Fruit fly (Drosophila melanogaster): Measurements from ENCODE around the gene Dab.

Gene Dab

DNA sequence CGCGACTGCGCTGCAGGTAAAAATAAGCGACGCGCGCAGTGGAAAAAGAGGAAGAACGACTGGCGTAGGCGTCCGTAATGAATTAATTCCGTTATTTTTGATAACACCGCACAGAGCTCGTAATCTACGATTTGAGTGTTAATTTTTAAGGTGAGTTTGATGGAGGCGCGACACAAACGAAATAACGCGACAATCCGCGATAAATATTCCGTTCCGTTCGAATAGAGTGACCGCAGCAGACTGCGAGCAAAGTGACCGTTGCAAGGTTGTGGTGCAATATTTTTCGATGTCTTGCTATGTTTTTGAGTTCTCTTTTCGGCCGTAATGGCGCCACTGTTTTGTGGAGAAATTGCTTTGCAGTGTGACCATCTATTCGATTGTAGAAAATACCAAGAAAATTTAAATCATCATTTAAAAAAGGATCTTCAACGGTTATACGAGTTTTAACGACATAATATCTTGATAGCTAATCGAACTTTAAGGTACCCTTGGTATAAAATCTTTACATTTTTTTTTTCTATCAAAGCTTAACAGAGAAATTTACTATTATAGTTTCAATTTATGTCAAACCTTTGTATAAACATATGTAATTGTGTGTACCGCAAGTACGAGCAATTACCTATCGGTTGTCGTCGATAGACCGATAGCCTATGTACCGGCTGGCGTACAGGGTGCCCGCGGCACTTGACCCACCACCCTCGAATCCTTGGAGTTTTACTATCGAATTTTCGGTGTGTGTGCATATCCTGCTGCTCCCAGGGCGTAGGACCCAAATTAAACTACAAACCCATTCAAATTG is at the start of gene Dab, which contains the start of the genes CG43954 and Lasp (continued):
- TF ChIP-seq CG17912 (GFP tag; optimal IDR thresholded peaks at IDR 0.05), result no peak
- TF ChIP-seq usp (GFP tag; optimal IDR thresholded peaks at IDR 0.05), result no peak
- no peak for TF ChIP-seq ind (GFP tag; optimal IDR thresholded peaks at IDR 0.05)
- TF ChIP-seq CG11456 (GFP tag; IDR thresholded peaks at IDR 0.05), result peak; percentile 75
- no peak for TF ChIP-seq pum (GFP tag; optimal IDR thresholded peaks at IDR 0.05)
- no peak for TF ChIP-seq D (optimal IDR thresholded peaks at IDR 0.05)
- no peak for TF ChIP-seq D (GFP tag; optimal IDR thresholded peaks at IDR 0.05)
- TF ChIP-seq CG12391 (tag; optimal IDR thresholded peaks at IDR 0.05), result peak; percentile 26
- no peak for TF ChIP-seq CG15696 (tag; optimal IDR thresholded peaks at IDR 0.05)
- TF ChIP-seq Hand (GFP tag; optimal IDR thresholded peaks at IDR 0.05), result no peak
- TF ChIP-seq HHEX (GFP tag; optimal IDR thresholded peaks at IDR 0.05), result no peak
- peak; percentile 86 for TF ChIP-seq pzg (GFP tag; optimal IDR thresholded peaks at IDR 0.05)
- TF ChIP-seq CG8765 (GFP tag; IDR thresholded peaks at IDR 0.05), result no peak
- no peak for TF ChIP-seq gsb (GFP tag; IDR thresholded peaks at IDR 0.05)
- no peak for TF ChIP-seq Dfd (GFP tag; optimal IDR thresholded peaks at IDR 0.05)
- no peak for TF ChIP-seq tll (GFP tag; optimal IDR thresholded peaks at IDR 0.05)
- TF ChIP-seq Myb (GFP tag; optimal IDR thresholded peaks at IDR 0.05), result peak; percentile 95
- TF ChIP-seq CG9876 (GFP tag; optimal IDR thresholded peaks at IDR 0.05), result no peak
- TF ChIP-seq da (GFP tag; optimal IDR thresholded peaks at IDR 0.05), result no peak
- no peak for TF ChIP-seq CG4854 (GFP tag; optimal IDR thresholded peaks at IDR 0.05)
- no peak for TF ChIP-seq sens-2 (GFP tag; IDR thresholded peaks at IDR 0.05)
- peak; percentile 82 for TF ChIP-seq Ets97D (GFP tag; optimal IDR thresholded peaks at IDR 0.05)
- TF ChIP-seq Dll (GFP tag; IDR thresholded peaks at IDR 0.05; ENCODE audit: partially characterized antibody), result peak; percentile 71
- TF ChIP-seq CG11398 (GFP tag; optimal IDR thresholded peaks at IDR 0.05), result no peak
- peak; percentile 57; the same call in 1 of the 3 replicates for TF ChIP-seq sr (GFP tag; IDR thresholded peaks at IDR 0.05)
- TF ChIP-seq rib (GFP tag; IDR thresholded peaks at IDR 0.05), result peak; percentile 43; the same call in 1 of the 2 replicates
- TF ChIP-seq CG2712 (tag; optimal IDR thresholded peaks at IDR 0.05), result peak; percentile 48
- TF ChIP-seq Med (GFP tag), result peak; percentile 89
- TF ChIP-seq Deaf1 (tag; optimal IDR thresholded peaks at IDR 0.05), result peak; percentile 45
- no peak; the same call in none of the 2 replicates for TF ChIP-seq Scr (GFP tag; IDR thresholded peaks at IDR 0.05; ENCODE audit: partially characterized antibody)
- TF ChIP-seq CG8944 (GFP tag; optimal IDR thresholded peaks at IDR 0.05), result no peak
- TF ChIP-seq vnd (GFP tag; IDR thresholded peaks at IDR 0.05; ENCODE audit: partially characterized antibody), result no peak
- TF ChIP-seq CG13894 (tag; optimal IDR thresholded peaks at IDR 0.05), result peak; percentile 43
- no peak for TF ChIP-seq zen (tag; optimal IDR thresholded peaks at IDR 0.05)
- TF ChIP-seq CG6272 (GFP tag; IDR thresholded peaks at IDR 0.05), result no peak
- peak; percentile 57 for TF ChIP-seq Rfx (GFP tag; IDR thresholded peaks at IDR 0.05)
- no peak for TF ChIP-seq gem (tag; optimal IDR thresholded peaks at IDR 0.05)
- TF ChIP-seq CG6765 (GFP tag; optimal IDR thresholded peaks at IDR 0.05), result peak; percentile 13
- TF ChIP-seq cato (GFP tag; optimal IDR thresholded peaks at IDR 0.05; ENCODE audit: borderline replicate concordance), result no peak
- no peak for TF ChIP-seq D19A (tag; optimal IDR thresholded peaks at IDR 0.05)
- TF ChIP-seq Dbx (GFP tag; IDR thresholded peaks at IDR 0.05), result peak; percentile 26; the same call in 1 of the 3 replicates
- peak; percentile 3 for TF ChIP-seq CG12071 (GFP tag; optimal IDR thresholded peaks at IDR 0.05)
- TF ChIP-seq fd3F (GFP tag; optimal IDR thresholded peaks at IDR 0.05), result no peak
- 0 out of 2 replicates have a peak, but pooled peaks have one; percentile 7 for TF ChIP-seq inv (GFP tag; IDR thresholded peaks at IDR 0.05; ENCODE audit: partially characterized antibody)
- no peak for TF ChIP-seq CkIIα-i1 (GFP tag; IDR thresholded peaks at IDR 0.05)
- TF ChIP-seq CG1024 (GFP tag; IDR thresholded peaks at IDR 0.05), result no peak
- no peak; the same call in 2 of the 3 replicates for TF ChIP-seq Aef1 (GFP tag; IDR thresholded peaks at IDR 0.05)
- TF ChIP-seq cad (GFP tag; optimal IDR thresholded peaks at IDR 0.05), result peak; percentile 62
- TF ChIP-seq CG7556 (GFP tag; optimal IDR thresholded peaks at IDR 0.05), result no peak
